Fruit fly (Drosophila melanogaster): Measurements from ENCODE around the gene CG42521.

Gene CG42521

dm6 chr3L:10654439-10654838 is 31.1 kb upstream of the CG42521 start:
- TF ChIP-seq Dfd (GFP tag; optimal IDR thresholded peaks at IDR 0.05): no peak
- TF ChIP-seq sens (GFP tag): peak; percentile 55
- no peak for TF ChIP-seq HHEX (GFP tag; optimal IDR thresholded peaks at IDR 0.05)
- no peak for TF ChIP-seq Mes4 (GFP tag; optimal IDR thresholded peaks at IDR 0.05)
- TF ChIP-seq Sin3A (optimal IDR thresholded peaks at IDR 0.05): no peak
- TF ChIP-seq Med (GFP tag): peak; percentile 67
- TF ChIP-seq CG2202 (tag; optimal IDR thresholded peaks at IDR 0.05): no peak
- no peak for TF ChIP-seq mld (GFP tag; IDR thresholded peaks at IDR 0.05; ENCODE audit: partially characterized antibody)
- no peak for TF ChIP-seq CG34224 (GFP tag; IDR thresholded peaks at IDR 0.05; ENCODE audit: partially characterized antibody)
- TF ChIP-seq CG17568 (GFP tag; optimal IDR thresholded peaks at IDR 0.05): no peak
- no peak for TF ChIP-seq HmgD (GFP tag; optimal IDR thresholded peaks at IDR 0.05)
- TF ChIP-seq HLH3B (GFP tag; IDR thresholded peaks at IDR 0.05): no peak
- no peak for TF ChIP-seq knrl (GFP tag; IDR thresholded peaks at IDR 0.05; ENCODE audit: partially characterized antibody)
- TF ChIP-seq CG30431 (GFP tag; optimal IDR thresholded peaks at IDR 0.05): no peak
- no peak for TF ChIP-seq Fer3 (tag; optimal IDR thresholded peaks at IDR 0.05)
- no peak for TF ChIP-seq Bdp1 (GFP tag; optimal IDR thresholded peaks at IDR 0.05)
- no peak for TF ChIP-seq bab2 (GFP tag; optimal IDR thresholded peaks at IDR 0.05)
- peak; percentile 19 for TF ChIP-seq gem (tag; optimal IDR thresholded peaks at IDR 0.05)
- TF ChIP-seq Abd-B (GFP tag; optimal IDR thresholded peaks at IDR 0.05): no peak
- TF ChIP-seq CG3995 (GFP tag; optimal IDR thresholded peaks at IDR 0.05): no peak
- TF ChIP-seq mam (GFP tag; optimal IDR thresholded peaks at IDR 0.05): no peak
- TF ChIP-seq al (GFP tag; IDR thresholded peaks at IDR 0.05): no peak
- TF ChIP-seq pros (GFP tag; optimal IDR thresholded peaks at IDR 0.05): no peak
- TF ChIP-seq gcm2 (GFP tag; optimal IDR thresholded peaks at IDR 0.05): no peak
- TF ChIP-seq Pdp1 (GFP tag; optimal IDR thresholded peaks at IDR 0.05): peak in 1 of 2 experiments; percentile 34
- TF ChIP-seq pzg (GFP tag; optimal IDR thresholded peaks at IDR 0.05): no peak
- no peak for TF ChIP-seq Fer1 (GFP tag; optimal IDR thresholded peaks at IDR 0.05)
- no peak for TF ChIP-seq ci (GFP tag; IDR thresholded peaks at IDR 0.05)
- TF ChIP-seq jigr1 (GFP tag; IDR thresholded peaks at IDR 0.05): no peak
- TF ChIP-seq rib (GFP tag; IDR thresholded peaks at IDR 0.05): no peak
- TF ChIP-seq Adf1 (GFP tag; IDR thresholded peaks at IDR 0.05): no peak
- TF ChIP-seq aop (GFP tag; IDR thresholded peaks at IDR 0.05): no peak
- peak; percentile 8 for TF ChIP-seq CG1603 (tag; optimal IDR thresholded peaks at IDR 0.05)
- TF ChIP-seq CG12071 (GFP tag; optimal IDR thresholded peaks at IDR 0.05): no peak
- no peak for TF ChIP-seq Hr3 (GFP tag; optimal IDR thresholded peaks at IDR 0.05)
- no peak for TF ChIP-seq H15 (GFP tag; IDR thresholded peaks at IDR 0.05)
- no peak for TF ChIP-seq en (GFP tag; optimal IDR thresholded peaks at IDR 0.05)
- TF ChIP-seq CG8924 (tag; optimal IDR thresholded peaks at IDR 0.05): no peak
- no peak for TF ChIP-seq CG17359 (tag; optimal IDR thresholded peaks at IDR 0.05)
- no peak for TF ChIP-seq CG14667 (GFP tag; IDR thresholded peaks at IDR 0.05)
- no peak for TF ChIP-seq CG7963 (GFP tag; IDR thresholded peaks at IDR 0.05; ENCODE audit: partially characterized antibody)
- no peak for TF ChIP-seq CG13123 (GFP tag; optimal IDR thresholded peaks at IDR 0.05)
- no peak for TF ChIP-seq Kr (GFP tag; optimal IDR thresholded peaks at IDR 0.05)
- TF ChIP-seq sob (GFP tag; IDR thresholded peaks at IDR 0.05): no peak

DNA sequence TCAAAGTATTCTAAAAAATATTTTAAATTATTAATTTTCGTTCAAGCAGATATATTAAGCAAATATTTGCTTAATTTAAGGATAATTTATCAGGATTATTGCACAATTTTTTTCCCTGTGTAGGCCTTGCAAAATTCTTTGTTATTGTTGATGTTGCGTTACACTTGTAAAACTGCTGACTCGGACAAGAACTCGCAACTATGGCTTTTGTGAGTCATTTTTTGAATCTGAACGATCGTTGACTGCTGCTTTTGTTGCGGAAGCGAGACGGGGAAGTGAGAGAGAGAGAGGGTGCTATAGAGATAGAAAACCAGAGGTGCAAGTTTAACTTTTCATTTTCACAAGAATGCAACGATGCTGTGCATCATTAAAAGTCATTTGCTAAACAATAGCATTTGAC is 29.1 kb upstream of the CG42521 start:
- TF ChIP-seq lab (GFP tag; optimal IDR thresholded peaks at IDR 0.05): no peak
- TF ChIP-seq Ravus (GFP tag; IDR thresholded peaks at IDR 0.05): no peak
- no peak for TF ChIP-seq CG8388 (GFP tag; optimal IDR thresholded peaks at IDR 0.05)
- no peak for TF ChIP-seq CG14441 (GFP tag; IDR thresholded peaks at IDR 0.05)
- no peak for TF ChIP-seq MBD-R2 (GFP tag; IDR thresholded peaks at IDR 0.05)
- no peak for TF ChIP-seq CG18262 (tag; optimal IDR thresholded peaks at IDR 0.05)
- no peak for TF ChIP-seq Pdp1 (GFP tag; optimal IDR thresholded peaks at IDR 0.05)
- no peak for TF ChIP-seq CG6791 (GFP tag; IDR thresholded peaks at IDR 0.05; ENCODE audit: partially characterized antibody)
- TF ChIP-seq zen (tag; optimal IDR thresholded peaks at IDR 0.05): no peak
- TF ChIP-seq mirr (GFP tag; optimal IDR thresholded peaks at IDR 0.05): no peak
- TF ChIP-seq CG10979 (tag; optimal IDR thresholded peaks at IDR 0.05): no peak
- TF ChIP-seq h (optimal IDR thresholded peaks at IDR 0.05): no peak
